Worm (Caenorhabditis elegans) whole organism, young adult: ENCODE results near the gene moc-5.

Source experiments
- B0261.1 ChIP-seq: sonication (generic microtip); optimal IDR thresholded peaks from 2 replicates; lab custom pipeline; 2016; ENCODE audit warnings: mild to moderate bottlenecking, missing genetic modification characterization, moderate library complexity, missing compliant biosample characterization
- C17E4.6 ChIP-seq: fragments of 200-800 bp; sonication (Bioruptor generic); IDR thresholded peaks from 2 replicates; pipeline ENCODE4 v1.3.6; 2022; ENCODE audit warnings: missing genetic modification reagents, missing genetic modification characterization, missing compliant biosample characterization
- D2030.7 ChIP-seq: fragments of 200-800 bp; sonication (Bioruptor generic); IDR thresholded peaks from 2 replicates; pipeline ENCODE4 v1.3.6; 2022; ENCODE audit warnings: missing genetic modification reagents, missing genetic modification characterization, missing compliant biosample characterization
- F57A8.1 ChIP-seq: fragments of 200-800 bp; sonication (Bioruptor generic); optimal IDR thresholded peaks from 2 replicates; lab custom pipeline; 2018; ENCODE audit warnings: mild to moderate bottlenecking, missing genetic modification characterization, moderate library complexity, missing compliant biosample characterization
- K11D2.4 ChIP-seq: fragments of 200-800 bp; sonication (Bioruptor generic); IDR thresholded peaks from 2 replicates; pipeline ENCODE4 v1.3.6; 2022; ENCODE audit warnings: missing genetic modification reagents, missing genetic modification characterization, missing compliant biosample characterization
- T07F8.4 ChIP-seq: sonication (generic microtip); optimal IDR thresholded peaks from 2 replicates; lab custom pipeline; 2016; ENCODE audit warnings: mild to moderate bottlenecking, missing genetic modification characterization, moderate library complexity, missing compliant biosample characterization
- T26A5.8 ChIP-seq: sonication (generic microtip); optimal IDR thresholded peaks from 2 replicates; lab custom pipeline; 2016; ENCODE audit warnings: missing genetic modification characterization, missing compliant biosample characterization
- Y53G8AR.9 ChIP-seq: fragments of 200-800 bp; sonication (Bioruptor generic); conservative IDR thresholded peaks from 2 replicates; pipeline ENCODE4 v1.3.6; 2022; ENCODE audit warnings: missing genetic modification reagents, missing genetic modification characterization, missing compliant biosample characterization
- Y67H2A.10 ChIP-seq: fragments of 200-800 bp; sonication (Bioruptor generic); conservative IDR thresholded peaks from 2 replicates; pipeline ENCODE4 v1.3.6; 2022; ENCODE audit warnings: missing genetic modification reagents, missing genetic modification characterization, missing compliant biosample characterization
- aptf-3 ChIP-seq: fragments of 200-800 bp; sonication (Bioruptor generic); IDR thresholded peaks from 2 replicates; pipeline ENCODE4 v1.3.6; 2022; ENCODE audit warnings: missing genetic modification characterization, missing compliant biosample characterization
- attf-3 ChIP-seq: fragments of 200-800 bp; sonication (Bioruptor generic); conservative IDR thresholded peaks from 2 replicates; pipeline ENCODE4 v1.3.6; 2022; ENCODE audit warnings: missing genetic modification reagents, missing genetic modification characterization, missing compliant biosample characterization
- attf-5 ChIP-seq: fragments of 200-800 bp; sonication (Bioruptor generic); optimal IDR thresholded peaks from 2 replicates; lab custom pipeline; 2018; ENCODE audit warnings: mild to moderate bottlenecking, missing genetic modification characterization, missing compliant biosample characterization
- cebp-1 ChIP-seq, 2 experiments: fragments of 200-800 bp in 1 of 2; sonication (Bioruptor generic) in 1 of 2; sonication (generic microtip) in 1 of 2; IDR thresholded peaks in 1 of 2; optimal IDR thresholded peaks in 1 of 2; 2 replicates each; pipeline versions ENCODE4 v1.3.6 to Lab custom; 2017 to 2022; ENCODE audit warnings: missing compliant biosample characterization in 2 of 2, missing genetic modification characterization in 2 of 2, mild to moderate bottlenecking in 1 of 2, missing genetic modification reagents in 1 of 2, moderate library complexity in 1 of 2
- cebp-2 ChIP-seq: fragments of 200-800 bp; sonication (Bioruptor generic); IDR thresholded peaks from 2 replicates; pipeline ENCODE4 v1.3.6; 2022; ENCODE audit warnings: missing genetic modification characterization, missing compliant biosample characterization
- chd-7 ChIP-seq: sonication (generic microtip); optimal IDR thresholded peaks from 2 replicates; lab custom pipeline; 2016; ENCODE audit warnings: mild to moderate bottlenecking, missing genetic modification characterization, moderate library complexity, missing compliant biosample characterization
- die-1 ChIP-seq: sonication (generic microtip); optimal IDR thresholded peaks from 2 replicates; lab custom pipeline; 2016; ENCODE audit warnings: missing genotype, mild to moderate bottlenecking, missing genetic modification characterization, missing compliant biosample characterization
- dox-1 ChIP-seq: fragments of 200-800 bp; sonication (Bioruptor generic); IDR thresholded peaks from 2 replicates; pipeline ENCODE4 v1.3.6; 2022; ENCODE audit warnings: missing genetic modification reagents, missing genetic modification characterization, missing compliant biosample characterization
- dpff-1 ChIP-seq: sonication (generic microtip); optimal IDR thresholded peaks from 2 replicates; lab custom pipeline; 2017; ENCODE audit warnings: mild to moderate bottlenecking, missing genetic modification characterization, missing compliant biosample characterization
- ets-4 ChIP-seq: fragments of 200-800 bp; sonication (Bioruptor generic); optimal IDR thresholded peaks from 2 replicates; lab custom pipeline; 2018; ENCODE audit warnings: mild to moderate bottlenecking, missing genetic modification characterization, missing compliant biosample characterization
- him-1 ChIP-seq: sonication (generic microtip); optimal IDR thresholded peaks from 2 replicates; lab custom pipeline; 2016; ENCODE audit warnings: missing genotype, missing genetic modification reagents, missing genetic modification characterization, missing compliant biosample characterization
- hmg-1.2 ChIP-seq: fragments of 200-800 bp; sonication (Bioruptor generic); IDR thresholded peaks from 2 replicates; pipeline ENCODE4 v1.3.6; 2022; ENCODE audit warnings: missing genetic modification reagents, missing genetic modification characterization, missing compliant biosample characterization
- hmg-20 ChIP-seq: fragments of 200-800 bp; sonication (Bioruptor generic); IDR thresholded peaks from 2 replicates; pipeline ENCODE4 v1.3.6; 2022; ENCODE audit warnings: missing genetic modification reagents, missing genetic modification characterization, missing compliant biosample characterization
- hsf-1 ChIP-seq: fragments of 200-800 bp; sonication (Bioruptor generic); IDR thresholded peaks from 2 replicates; pipeline ENCODE4 v1.3.6; 2022; ENCODE audit warnings: missing genetic modification reagents, missing genetic modification characterization, missing compliant biosample characterization
- let-607 ChIP-seq, 2 experiments: fragments of 200-800 bp in 1 of 2; sonication (Bioruptor generic) in 1 of 2; sonication (generic microtip) in 1 of 2; optimal IDR thresholded peaks; 2 replicates each; lab custom pipeline; 2016 to 2018; ENCODE audit warnings: mild to moderate bottlenecking in 2 of 2, missing compliant biosample characterization in 2 of 2, missing genetic modification characterization in 2 of 2, moderate library complexity in 2 of 2, missing genotype in 1 of 2
- lin-26 ChIP-seq: fragments of 200-800 bp; sonication (Bioruptor generic); IDR thresholded peaks from 2 replicates; pipeline ENCODE4 v1.3.6; 2022; ENCODE audit warnings: missing genetic modification reagents, missing genetic modification characterization, missing compliant biosample characterization
- lin-54 ChIP-seq: fragments of 200-800 bp; sonication (Bioruptor generic); optimal IDR thresholded peaks from 2 replicates; lab custom pipeline; 2018; ENCODE audit warnings: mild to moderate bottlenecking, missing genetic modification characterization, missing compliant biosample characterization
- mes-4 ChIP-seq: sonication (generic microtip); optimal IDR thresholded peaks from 2 replicates; lab custom pipeline; 2016; ENCODE audit warnings: missing genotype, missing genetic modification characterization, missing compliant biosample characterization
- nfyb-1 ChIP-seq: fragments of 200-800 bp; sonication (Bioruptor generic); IDR thresholded peaks from 2 replicates; pipeline ENCODE4 v1.3.6; 2022; ENCODE audit warnings: missing genetic modification reagents, missing genetic modification characterization, missing compliant biosample characterization
- nhr-80 ChIP-seq: sonication (generic microtip); optimal IDR thresholded peaks from 2 replicates; lab custom pipeline; 2016; ENCODE audit warnings: missing genetic modification characterization, missing compliant biosample characterization
- pbrm-1 ChIP-seq: fragments of 200-800 bp; sonication (Bioruptor generic); IDR thresholded peaks from 2 replicates; pipeline ENCODE4 v1.3.6; 2022; ENCODE audit warnings: missing genetic modification reagents, missing genetic modification characterization, missing compliant biosample characterization
- rcor-1 ChIP-seq: fragments of 200-800 bp; sonication (Bioruptor generic); IDR thresholded peaks from 2 replicates; pipeline ENCODE4 v1.3.6; 2022; ENCODE audit warnings: missing genetic modification reagents, missing genetic modification characterization, missing compliant biosample characterization
- repo-1 ChIP-seq: sonication (generic microtip); optimal IDR thresholded peaks from 2 replicates; lab custom pipeline; 2017; ENCODE audit warnings: mild to moderate bottlenecking, missing genetic modification characterization, missing compliant biosample characterization
- rpc-1 ChIP-seq, 2 experiments: fragments of 150-350 bp in 1 of 2; sonication (generic microtip) in 1 of 2; optimal IDR thresholded peaks; 2 replicates each; lab custom pipeline; 2014 to 2018; ENCODE audit warnings: missing biosample characterization in 1 of 2, missing genetic modification characterization in 1 of 2, missing genetic modification reagents in 1 of 2, missing genotype in 1 of 2
- snpc-1.1 ChIP-seq: sonication (generic microtip); optimal IDR thresholded peaks from 2 replicates; lab custom pipeline; 2017; ENCODE audit warnings: missing genetic modification characterization, mild to moderate bottlenecking, missing compliant biosample characterization, antibody characterized with exemption, moderate library complexity, missing genotype, missing genetic modification reagents; ENCODE audit not compliant: insufficient read depth
- snpc-1.3 ChIP-seq: sonication (generic microtip); optimal IDR thresholded peaks from 2 replicates; lab custom pipeline; 2017; ENCODE audit warnings: missing genetic modification characterization, mild to moderate bottlenecking, missing compliant biosample characterization, antibody characterized with exemption, moderate library complexity, missing genotype, missing genetic modification reagents; ENCODE audit not compliant: insufficient read depth
- snpc-4 ChIP-seq, 5 experiments: fragments of 150-350 bp in 1 of 5; sonication (generic microtip) in 4 of 5; optimal IDR thresholded peaks; 2 replicates each; lab custom pipeline; 2014 to 2018; ENCODE audit warnings: missing genetic modification characterization in 5 of 5, missing biosample characterization in 3 of 5, antibody characterized with exemption in 2 of 5, mild to moderate bottlenecking in 2 of 5, missing compliant biosample characterization in 2 of 5, missing genotype in 2 of 5, moderate library complexity in 2 of 5, missing genetic modification reagents in 1 of 5
- somi-1 ChIP-seq: fragments of 200-800 bp; sonication (Bioruptor generic); optimal IDR thresholded peaks from 2 replicates; lab custom pipeline; 2018; ENCODE audit warnings: mild to moderate bottlenecking, missing genetic modification characterization, missing compliant biosample characterization
- tbp1 ChIP-seq: fragments of 200-800 bp; sonication (Bioruptor generic); optimal IDR thresholded peaks from 2 replicates; lab custom pipeline; 2018; ENCODE audit warnings: mild to moderate bottlenecking, missing genetic modification characterization, missing compliant biosample characterization
- tbx-9 ChIP-seq: sonication (generic microtip); optimal IDR thresholded peaks from 2 replicates; lab custom pipeline; 2016; ENCODE audit warnings: borderline replicate concordance, missing genetic modification characterization, inconsistent platforms, missing compliant biosample characterization
- tlf-1 ChIP-seq: fragments of 200-800 bp; sonication (Bioruptor generic); optimal IDR thresholded peaks from 2 replicates; lab custom pipeline; 2018; ENCODE audit warnings: mild to moderate bottlenecking, missing genetic modification characterization, missing compliant biosample characterization
- zim-3 ChIP-seq: sonication (generic microtip); optimal IDR thresholded peaks from 2 replicates; lab custom pipeline; 2017; ENCODE audit warnings: mild to moderate bottlenecking, missing genetic modification characterization, moderate library complexity, missing compliant biosample characterization
- ztf-18 ChIP-seq: sonication (generic microtip); optimal IDR thresholded peaks from 2 replicates; lab custom pipeline; 2016; ENCODE audit warnings: missing genotype, mild to moderate bottlenecking, missing genetic modification characterization, missing compliant biosample characterization
- ztf-25 ChIP-seq: fragments of 200-800 bp; sonication (Bioruptor generic); IDR thresholded peaks from 2 replicates; pipeline ENCODE4 v1.3.6; 2022; ENCODE audit warnings: missing genetic modification reagents, missing genetic modification characterization, missing compliant biosample characterization

moc-5 gene

DNA sequence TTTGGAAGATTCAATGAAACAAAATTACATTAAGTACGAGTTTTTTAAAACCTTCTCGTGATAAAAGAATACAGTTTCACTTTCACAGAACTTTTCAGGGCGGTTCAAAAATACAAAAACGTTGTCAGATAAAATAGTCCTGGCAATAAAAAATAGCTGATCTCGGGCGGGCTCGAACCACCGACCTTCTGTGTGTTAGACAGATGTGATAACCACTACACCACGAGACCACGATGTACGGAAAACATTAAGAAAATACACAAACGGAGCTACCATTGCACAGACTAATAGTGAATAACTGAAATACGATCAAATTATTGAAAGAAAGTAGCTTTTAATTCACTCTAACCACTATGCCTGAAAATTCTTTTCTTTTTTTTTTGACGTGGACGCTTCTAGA is 4.8 kb downstream of the moc-5 start (continued):
- TF ChIP-seq let-607 (tag; optimal IDR thresholded peaks at IDR 0.05; lab: Kevin White, UChicago) (peak in 1 of 2 experiments; percentile 8), lin-54 (GFP tag; lab: Kevin White, UChicago) (peak; percentile 48), hsf-1 (GFP tag; lab: Robert Waterston, UW) (0 out of 2 replicates have a peak, but pooled peaks have one; percentile 35), rpc-1 (optimal IDR thresholded peaks at IDR 0.05; lab: Kevin White, UChicago) (peak; percentile 82), rpc-1 (tag; optimal IDR thresholded peaks at IDR 0.05; lab: Kevin White, UChicago) (peak; percentile 92), rcor-1 (GFP tag; lab: Robert Waterston, UW) (peak; percentile 60), Y53G8AR.9 (GFP tag; lab: Robert Waterston, UW) (0 out of 2 replicates have a peak, but pooled peaks have one; percentile 49), ztf-25 (GFP tag; lab: Robert Waterston, UW) (peak; percentile 74; the same call in 1 of the 2 replicates), T26A5.8 (tag; lab: Kevin White, UChicago) (no peak), dox-1 (GFP tag; lab: Robert Waterston, UW) (peak; percentile 53; the same call in 1 of the 2 replicates), attf-5 (no peak), die-1 (tag; lab: Kevin White, UChicago) (peak; percentile 63), cebp-1 (GFP tag; IDR thresholded peaks at IDR 0.05; lab: Robert Waterston, UW) (no peak), cebp-1 (tag; optimal IDR thresholded peaks at IDR 0.05; lab: Kevin White, UChicago) (peak; percentile 54), K11D2.4 (GFP tag; lab: Robert Waterston, UW) (no peak), somi-1 (GFP tag; lab: Kevin White, UChicago) (peak; percentile 25), aptf-3 (GFP tag; lab: Robert Waterston, UW) (0 out of 2 replicates have a peak, but pooled peaks have one; percentile 58), D2030.7 (GFP tag; lab: Robert Waterston, UW) (peak; percentile 57), hmg-1.2 (GFP tag; lab: Robert Waterston, UW) (peak; percentile 55), nfyb-1 (GFP tag; lab: Robert Waterston, UW) (no peak; the same call in 1 of the 2 replicates), hmg-20 (GFP tag; lab: Robert Waterston, UW) (peak; percentile 77), F57A8.1 (no peak), B0261.1 (peak; percentile 79), ets-4 (GFP tag; lab: Kevin White, UChicago) (no peak), Y67H2A.10 (GFP tag; lab: Robert Waterston, UW) (peak; percentile 20; the same call in 1 of the 2 replicates), snpc-4 (GFP tag; optimal IDR thresholded peaks at IDR 0.05; lab: Kevin White, UChicago) (peak; percentile 60), snpc-4 (tag; optimal IDR thresholded peaks at IDR 0.05; lab: Kevin White, UChicago) (peak in 1 of 4 experiments; percentile 67), snpc-1.3 (tag; lab: Kevin White, UChicago) (peak; percentile 39), dpff-1 (tag; lab: Kevin White, UChicago) (no peak), attf-3 (GFP tag; lab: Robert Waterston, UW) (no peak), cebp-2 (0 out of 2 replicates have a peak, but pooled peaks have one; percentile 56), snpc-1.1 (tag; lab: Kevin White, UChicago) (peak; percentile 36), ztf-18 (tag; lab: Kevin White, UChicago) (peak; percentile 40), zim-3 (tag; lab: Kevin White, UChicago) (peak; percentile 79), tlf-1 (GFP tag; lab: Kevin White, UChicago) (no peak), lin-26 (GFP tag; lab: Robert Waterston, UW) (peak; percentile 82), tbx-9 (tag; lab: Kevin White, UChicago) (no peak), C17E4.6 (GFP tag; lab: Robert Waterston, UW) (no peak), chd-7 (tag; lab: Kevin White, UChicago) (peak; percentile 63), pbrm-1 (GFP tag; lab: Robert Waterston, UW) (peak; percentile 79), mes-4 (no peak), nhr-80 (tag; lab: Kevin White, UChicago) (peak; percentile 34), T07F8.4 (tag; lab: Kevin White, UChicago) (no peak), him-1 (tag; lab: Kevin White, UChicago) (peak; percentile 73), tbp1 (GFP tag; lab: Kevin White, UChicago) (peak; percentile 88), repo-1 (tag; lab: Kevin White, UChicago) (peak; percentile 42)
